Fruit fly (Drosophila melanogaster): Measurements from ENCODE around the gene CG13887.

Gene CG13887

DNA sequence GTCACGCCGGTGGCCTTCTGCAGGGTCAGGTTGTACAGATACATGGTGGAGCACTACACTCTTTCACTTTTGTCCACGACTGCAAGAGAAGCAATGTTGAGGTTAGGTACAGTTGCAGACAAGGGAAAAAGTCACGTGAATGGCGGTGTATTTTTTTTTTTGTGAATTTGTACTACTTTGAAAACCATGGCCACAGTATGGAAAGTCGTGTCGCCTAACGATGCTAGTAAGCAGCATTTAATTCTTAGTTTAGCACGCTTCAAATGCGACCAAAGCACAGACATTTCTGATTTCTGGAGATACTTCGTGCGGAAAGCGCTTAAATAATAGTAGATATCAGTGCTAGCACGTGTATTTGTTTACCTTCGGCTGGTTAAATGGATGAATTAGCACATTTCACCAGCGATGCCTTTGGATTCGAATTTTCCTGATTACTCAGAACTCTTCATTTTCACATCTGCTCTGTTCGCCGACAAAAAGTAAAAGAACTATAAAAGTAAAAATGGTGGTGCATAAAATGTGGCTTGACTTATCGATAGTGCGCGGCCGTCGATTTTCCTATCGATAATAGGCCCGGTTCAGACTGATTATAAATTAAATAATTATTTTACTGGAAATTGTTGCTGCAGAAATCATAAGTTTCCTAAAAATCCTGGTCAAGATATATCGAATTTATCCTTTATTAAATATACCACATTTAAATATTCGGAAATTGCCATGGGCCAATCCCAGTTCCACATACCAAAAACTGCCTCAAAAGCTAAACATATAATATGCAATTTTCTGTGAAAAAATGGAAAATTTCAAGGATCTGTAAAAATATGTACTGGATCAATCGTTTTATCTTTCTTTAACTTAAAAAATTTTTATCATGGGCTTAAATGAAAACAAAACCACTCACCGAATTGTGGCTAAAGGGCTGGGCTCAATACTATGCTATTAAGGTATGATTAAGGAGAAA, 4.5 kb upstream of the CG13887 start, which contains the start of gene Sf3b3 (continued):
- no peak for TF ChIP-seq grn (GFP tag; optimal IDR thresholded peaks at IDR 0.05)
- TF ChIP-seq CG4617 (GFP tag; optimal IDR thresholded peaks at IDR 0.05; ENCODE audit: borderline replicate concordance): no peak
- no peak for TF ChIP-seq CG17568 (GFP tag; optimal IDR thresholded peaks at IDR 0.05)
- no peak for TF ChIP-seq Nf-YA (GFP tag; IDR thresholded peaks at IDR 0.05)
- TF ChIP-seq dmrt99B (tag; optimal IDR thresholded peaks at IDR 0.05): no peak
- no peak for TF ChIP-seq CG11723 (GFP tag; optimal IDR thresholded peaks at IDR 0.05)
- TF ChIP-seq CG10654 (GFP tag; optimal IDR thresholded peaks at IDR 0.05): no peak
- no peak for TF ChIP-seq hth (optimal IDR thresholded peaks at IDR 0.05)
- no peak for TF ChIP-seq sna (GFP tag; IDR thresholded peaks at IDR 0.05; ENCODE audit: partially characterized antibody)
- TF ChIP-seq CG16813 (GFP tag; IDR thresholded peaks at IDR 0.05; ENCODE audit: partially characterized antibody): peak; percentile 54
- TF ChIP-seq hkb (optimal IDR thresholded peaks at IDR 0.05): no peak
- 0 out of 2 replicates have a peak, but pooled peaks have one; percentile 22 for TF ChIP-seq hkb (GFP tag; IDR thresholded peaks at IDR 0.05)
- peak; percentile 27 for TF ChIP-seq CG14710 (tag; optimal IDR thresholded peaks at IDR 0.05)
- no peak for TF ChIP-seq ewg (GFP tag; optimal IDR thresholded peaks at IDR 0.05)
- no peak for TF ChIP-seq en (GFP tag; optimal IDR thresholded peaks at IDR 0.05)
- peak; percentile 24; the same call in 1 of the 2 replicates for TF ChIP-seq CG2129 (GFP tag; IDR thresholded peaks at IDR 0.05; ENCODE audit: partially characterized antibody)
- peak; percentile 56 for TF ChIP-seq CG9727 (GFP tag; optimal IDR thresholded peaks at IDR 0.05)
- no peak for TF ChIP-seq fd102C (GFP tag; optimal IDR thresholded peaks at IDR 0.05)
- TF ChIP-seq NfI (GFP tag; optimal IDR thresholded peaks at IDR 0.05): no peak
- no peak for TF ChIP-seq lola (GFP tag; optimal IDR thresholded peaks at IDR 0.05)
- no peak for TF ChIP-seq lov (optimal IDR thresholded peaks at IDR 0.05)
- no peak for TF ChIP-seq lov (GFP tag; IDR thresholded peaks at IDR 0.05)
- TF ChIP-seq Lim3 (GFP tag; IDR thresholded peaks at IDR 0.05): no peak
- TF ChIP-seq CG13123 (GFP tag; optimal IDR thresholded peaks at IDR 0.05): no peak
- TF ChIP-seq disco-r (GFP tag; optimal IDR thresholded peaks at IDR 0.05): no peak
- no peak for TF ChIP-seq pb (GFP tag; optimal IDR thresholded peaks at IDR 0.05)
- TF ChIP-seq CG12236 (GFP tag; optimal IDR thresholded peaks at IDR 0.05): no peak
- no peak; the same call in 1 of the 2 replicates for TF ChIP-seq rib (GFP tag; IDR thresholded peaks at IDR 0.05)
- TF ChIP-seq CG8765 (GFP tag; IDR thresholded peaks at IDR 0.05): no peak
- no peak for TF ChIP-seq sc (optimal IDR thresholded peaks at IDR 0.05)
- no peak for TF ChIP-seq sc (GFP tag; optimal IDR thresholded peaks at IDR 0.05)
- TF ChIP-seq ase (GFP tag; IDR thresholded peaks at IDR 0.05): no peak
- no peak for TF ChIP-seq bowl (GFP tag; IDR thresholded peaks at IDR 0.05)
- no peak for TF ChIP-seq twi (tag; optimal IDR thresholded peaks at IDR 0.05)
- TF ChIP-seq pnt (GFP tag; optimal IDR thresholded peaks at IDR 0.05): no peak
- no peak for TF ChIP-seq unpg (GFP tag; optimal IDR thresholded peaks at IDR 0.05)
- no peak for TF ChIP-seq Mes4 (GFP tag; optimal IDR thresholded peaks at IDR 0.05)
- TF ChIP-seq CG18599 (GFP tag; optimal IDR thresholded peaks at IDR 0.05): no peak
- TF ChIP-seq CG12769 (tag; optimal IDR thresholded peaks at IDR 0.05): no peak
- TF ChIP-seq her (GFP tag; optimal IDR thresholded peaks at IDR 0.05): no peak
- TF ChIP-seq CG7372 (GFP tag; IDR thresholded peaks at IDR 0.05): no peak
- 0 out of 2 replicates have a peak, but pooled peaks have one; percentile 27 for TF ChIP-seq MBD-R2 (GFP tag; IDR thresholded peaks at IDR 0.05)
- no peak for TF ChIP-seq CG8290 (GFP tag; optimal IDR thresholded peaks at IDR 0.05)
- no peak for TF ChIP-seq CG8290 (tag; optimal IDR thresholded peaks at IDR 0.05)
- no peak for TF ChIP-seq CG4360 (GFP tag; IDR thresholded peaks at IDR 0.05)
- TF ChIP-seq CG11504 (tag; optimal IDR thresholded peaks at IDR 0.05): no peak
- TF ChIP-seq CG6813 (GFP tag; optimal IDR thresholded peaks at IDR 0.05): no peak
- no peak for TF ChIP-seq jing (GFP tag; optimal IDR thresholded peaks at IDR 0.05)
- TF ChIP-seq CG6689 (GFP tag; IDR thresholded peaks at IDR 0.05): no peak
- no peak for TF ChIP-seq Tbp (GFP tag; optimal IDR thresholded peaks at IDR 0.05)
